Worm (Caenorhabditis elegans) whole organism, L3 larva: ENCODE results near the gene F59A6.10.

Source experiments
- R02D3.7 ChIP-seq: fragments of 150-350 bp; optimal IDR thresholded peaks from 2 replicates; lab custom pipeline; 2014; ENCODE audit warnings: missing biosample characterization, missing genetic modification characterization
- ZK546.5 ChIP-seq: sonication (generic microtip); optimal IDR thresholded peaks from 2 replicates; lab custom pipeline; 2017; ENCODE audit warnings: missing biosample characterization, missing genetic modification characterization
- aly-2 ChIP-seq: fragments of 150-350 bp; optimal IDR thresholded peaks from 2 replicates; lab custom pipeline; 2014; ENCODE audit warnings: missing biosample characterization, missing genetic modification characterization
- ama-1 ChIP-seq: fragments of 150-350 bp; optimal IDR thresholded peaks from 2 replicates; lab custom pipeline; 2018
- ceh-28 ChIP-seq: fragments of 150-350 bp; optimal IDR thresholded peaks from 2 replicates; lab custom pipeline; 2014; ENCODE audit warnings: missing biosample characterization, missing genetic modification reagents, missing genetic modification characterization
- daf-12 ChIP-seq: fragments of 150-350 bp; optimal IDR thresholded peaks from 2 replicates; lab custom pipeline; 2014; ENCODE audit warnings: missing biosample characterization, missing genetic modification reagents, missing genetic modification characterization
- elt-1 ChIP-seq: fragments of 150-350 bp; optimal IDR thresholded peaks from 2 replicates; lab custom pipeline; 2014; ENCODE audit warnings: missing biosample characterization, missing genetic modification characterization
- elt-2 ChIP-seq: sonication (generic microtip); optimal IDR thresholded peaks from 2 replicates; lab custom pipeline; 2016; ENCODE audit warnings: missing genetic modification reagents, mild to moderate bottlenecking, missing genetic modification characterization, missing compliant biosample characterization
- elt-3 ChIP-seq, 3 experiments: fragments of 150-350 bp in 1 of 3; sonication (generic microtip) in 2 of 3; optimal IDR thresholded peaks; 2 replicates in 2 of 3; 4 replicates in 1 of 3; lab custom pipeline; 2014 to 2017; ENCODE audit warnings: missing biosample characterization in 3 of 3, missing genetic modification characterization in 3 of 3
- fkh-10 ChIP-seq: sonication (generic microtip); optimal IDR thresholded peaks from 2 replicates; lab custom pipeline; 2017; ENCODE audit warnings: missing biosample characterization, missing genetic modification reagents, missing genetic modification characterization
- fos-1 ChIP-seq: fragments of 150-350 bp; optimal IDR thresholded peaks from 2 replicates; lab custom pipeline; 2014; ENCODE audit warnings: missing biosample characterization, missing genetic modification characterization
- hmg-11 ChIP-seq: sonication (generic microtip); optimal IDR thresholded peaks from 2 replicates; lab custom pipeline; 2016; ENCODE audit warnings: missing genetic modification characterization, missing compliant biosample characterization
- jun-1 ChIP-seq: fragments of 150-350 bp; optimal IDR thresholded peaks from 2 replicates; lab custom pipeline; 2014; ENCODE audit warnings: missing biosample characterization, missing genetic modification reagents, missing genetic modification characterization
- lin-39 ChIP-seq: fragments of 150-350 bp; optimal IDR thresholded peaks from 2 replicates; lab custom pipeline; 2018; ENCODE audit warnings: missing biosample characterization, missing genetic modification reagents, missing genetic modification characterization
- mdl-1 ChIP-seq: fragments of 150-350 bp; optimal IDR thresholded peaks from 2 replicates; lab custom pipeline; 2014; ENCODE audit warnings: missing biosample characterization, missing genetic modification characterization
- mml-1 ChIP-seq: fragments of 150-350 bp; sonication (generic microtip); optimal IDR thresholded peaks from 3 replicates; lab custom pipeline; 2014; ENCODE audit warnings: missing biosample characterization, missing genetic modification characterization
- nfya-1 ChIP-seq: sonication (generic microtip); optimal IDR thresholded peaks from 2 replicates; lab custom pipeline; 2017; ENCODE audit warnings: missing genetic modification characterization, mild to moderate bottlenecking, missing compliant biosample characterization, antibody characterized with exemption, moderate library complexity; ENCODE audit not compliant: insufficient read depth
- nhr-23 ChIP-seq: fragments of 150-350 bp; optimal IDR thresholded peaks from 2 replicates; lab custom pipeline; 2014; ENCODE audit warnings: missing biosample characterization, missing genetic modification reagents, missing genetic modification characterization
- nhr-237 ChIP-seq: fragments of 150-350 bp; optimal IDR thresholded peaks from 2 replicates; lab custom pipeline; 2014; ENCODE audit warnings: missing biosample characterization, missing genetic modification characterization
- nhr-43 ChIP-seq: sonication (generic microtip); optimal IDR thresholded peaks from 2 replicates; lab custom pipeline; 2016; ENCODE audit warnings: mild to moderate bottlenecking, missing genetic modification characterization, missing compliant biosample characterization; ENCODE audit not compliant: poor library complexity, severe bottlenecking
- nhr-67 ChIP-seq: fragments of 150-350 bp; optimal IDR thresholded peaks from 2 replicates; lab custom pipeline; 2014; ENCODE audit warnings: missing biosample characterization, missing genetic modification characterization
- nhr-76 ChIP-seq: fragments of 150-350 bp; sonication (generic microtip); optimal IDR thresholded peaks from 5 replicates; lab custom pipeline; 2014; ENCODE audit warnings: missing biosample characterization, missing genetic modification characterization
- nhr-77 ChIP-seq: fragments of 150-350 bp; optimal IDR thresholded peaks from 2 replicates; lab custom pipeline; 2014; ENCODE audit warnings: missing biosample characterization, missing genetic modification characterization
- pha-4 ChIP-seq: fragments of 150-350 bp; optimal IDR thresholded peaks from 2 replicates; lab custom pipeline; 2014; ENCODE audit warnings: missing biosample characterization, missing genetic modification reagents, missing genetic modification characterization
- pqm-1 ChIP-seq: fragments of 150-350 bp; optimal IDR thresholded peaks from 2 replicates; lab custom pipeline; 2017; ENCODE audit warnings: missing biosample characterization, missing genetic modification characterization, inconsistent platforms
- sea-2 ChIP-seq: fragments of 150-350 bp; sonication (generic microtip); optimal IDR thresholded peaks from 4 replicates; lab custom pipeline; 2014; ENCODE audit warnings: missing biosample characterization, missing genetic modification reagents, missing genetic modification characterization
- snpc-4 ChIP-seq: fragments of 150-350 bp; optimal IDR thresholded peaks from 2 replicates; lab custom pipeline; 2014; ENCODE audit warnings: missing biosample characterization, missing genetic modification characterization
- tbx-2 ChIP-seq: sonication (generic microtip); optimal IDR thresholded peaks from 2 replicates; lab custom pipeline; 2016; ENCODE audit warnings: mild to moderate bottlenecking, missing genetic modification characterization, missing compliant biosample characterization
- unc-39 ChIP-seq: sonication (generic microtip); optimal IDR thresholded peaks from 4 replicates; lab custom pipeline; 2017; ENCODE audit warnings: missing biosample characterization, missing genetic modification characterization
- zag-1 ChIP-seq: fragments of 150-350 bp; optimal IDR thresholded peaks from 2 replicates; lab custom pipeline; 2014; ENCODE audit warnings: missing biosample characterization, missing genetic modification characterization
- ztf-11 ChIP-seq: fragments of 150-350 bp; optimal IDR thresholded peaks from 2 replicates; lab custom pipeline; 2014; ENCODE audit warnings: missing biosample characterization, missing genetic modification characterization

F59A6.10 gene

ce11 chrII:5032669-5033068 is 28.9 kb downstream of the F59A6.10 start (continued):
- no peak for TF ChIP-seq ztf-11 (tag; lab: Kevin White, UChicago)
- TF ChIP-seq nfya-1, result peak; percentile 57
- no peak for TF ChIP-seq mml-1 (tag; lab: Kevin White, UChicago)
- no peak for TF ChIP-seq aly-2 (tag; lab: Kevin White, UChicago)
- TF ChIP-seq mdl-1, result no peak
- TF ChIP-seq tbx-2 (tag; lab: Kevin White, UChicago), result peak; percentile 19
- TF ChIP-seq jun-1 (tag; lab: Kevin White, UChicago), result peak; percentile 35
- peak; percentile 29 for TF ChIP-seq R02D3.7 (tag; lab: Kevin White, UChicago)
- TF ChIP-seq sea-2 (GFP tag; lab: Kevin White, UChicago), result no peak
- TF ChIP-seq hmg-11 (tag; lab: Kevin White, UChicago), result peak; percentile 89
- no peak for TF ChIP-seq unc-39 (tag; lab: Kevin White, UChicago)
- peak; percentile 30 for TF ChIP-seq snpc-4 (tag; lab: Kevin White, UChicago)
- TF ChIP-seq pqm-1 (tag; lab: Kevin White, UChicago), result peak; percentile 17
- no peak for TF ChIP-seq nhr-67 (tag; lab: Kevin White, UChicago)
- TF ChIP-seq fkh-10, result no peak
- TF ChIP-seq daf-12 (tag; lab: Kevin White, UChicago), result no peak
- no peak for TF ChIP-seq fos-1
- TF ChIP-seq zag-1 (tag; lab: Kevin White, UChicago), result no peak
- TF ChIP-seq ceh-28 (tag; lab: Kevin White, UChicago), result no peak
- no peak for TF ChIP-seq ama-1
- no peak for TF ChIP-seq elt-3 (tag; optimal IDR thresholded peaks at IDR 0.05; lab: Kevin White, UChicago)
- TF ChIP-seq, all 47 proteins: peak for 16

DNA sequence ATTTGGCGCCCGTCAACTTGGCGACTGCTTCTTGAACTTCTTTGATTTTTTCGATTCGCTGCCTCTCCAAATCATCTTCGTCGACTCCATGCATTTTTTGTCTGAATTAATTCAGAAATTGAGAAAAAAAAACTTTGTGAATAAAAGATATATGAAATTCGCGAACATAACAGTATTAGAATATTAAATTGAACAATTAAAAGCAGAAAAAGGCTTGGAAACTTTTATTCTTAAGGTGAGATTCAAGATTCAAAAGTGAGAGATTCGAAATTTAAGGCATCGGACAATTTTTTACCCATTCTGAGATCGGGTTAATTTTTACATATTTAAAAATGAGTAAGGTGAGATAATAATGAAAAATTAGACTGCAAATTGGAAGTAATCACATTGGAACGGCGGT is 30.2 kb downstream of the F59A6.10 start, which contains the start of gene F33G12.3:
Gene F33G12.3, minus strand, starts transcription at position 101 of the 400 bp plus-strand sequence.
- TF ChIP-seq snpc-4 (tag; lab: Kevin White, UChicago), result no peak

DNA sequence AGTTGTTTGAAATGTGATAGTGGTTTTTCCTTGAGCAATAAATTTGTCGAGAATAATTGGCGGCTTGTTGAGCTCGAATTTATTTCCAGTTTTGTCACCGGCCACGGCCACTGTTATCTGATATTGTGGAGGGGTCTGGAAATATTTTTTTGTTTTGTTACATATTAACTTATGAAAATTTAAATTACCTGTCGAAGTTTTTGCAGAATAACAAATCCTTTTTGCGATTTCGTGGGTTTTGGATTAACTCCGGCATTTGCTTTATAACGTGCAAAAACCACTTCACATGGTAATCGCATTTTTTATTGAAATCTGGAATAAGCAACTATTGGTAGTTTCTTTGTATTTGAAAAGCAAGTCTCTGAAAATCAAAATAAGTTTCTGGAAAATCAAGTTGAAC is 32.4 kb downstream of the F59A6.10 start, which contains the start of gene lrr-1:
Gene lrr-1, minus strand, starts transcription at position 312 of the 400 bp plus-strand sequence.
- TF ChIP-seq elt-2 (tag; lab: Kevin White, UChicago) (peak; percentile 32), ceh-28 (tag; lab: Kevin White, UChicago) (no peak), tbx-2 (tag; lab: Kevin White, UChicago) (no peak), ZK546.5 (tag; lab: Kevin White, UChicago) (no peak), snpc-4 (tag; lab: Kevin White, UChicago) (no peak), unc-39 (tag; lab: Kevin White, UChicago) (no peak), mdl-1 (no peak), nhr-77 (peak; percentile 12), elt-3 (tag; optimal IDR thresholded peaks at IDR 0.05; lab: Kevin White, UChicago) (no peak), lin-39 (tag; lab: Kevin White, UChicago) (no peak), sea-2 (GFP tag; lab: Kevin White, UChicago) (no peak)

- peak; percentile 20 for TF ChIP-seq hmg-11 (tag; lab: Kevin White, UChicago)
- no peak for TF ChIP-seq elt-1
- TF ChIP-seq ztf-11 (tag; lab: Kevin White, UChicago), result no peak
- peak; percentile 48 for TF ChIP-seq elt-2 (tag; lab: Kevin White, UChicago)
- TF ChIP-seq pha-4 (tag; lab: Kevin White, UChicago), result peak; percentile 37
- no peak for TF ChIP-seq nhr-23 (tag; lab: Kevin White, UChicago)
- no peak for TF ChIP-seq mdl-1
- TF ChIP-seq nfya-1, result peak; percentile 17
- TF ChIP-seq fkh-10, result no peak
- no peak for TF ChIP-seq nhr-237
- peak; percentile 47 for TF ChIP-seq ama-1
- no peak for TF ChIP-seq nhr-43 (tag; lab: Kevin White, UChicago)
- no peak for TF ChIP-seq aly-2 (tag; lab: Kevin White, UChicago)
These were observed 36.2 kb downstream of the F59A6.10 start, which contains the start of gene golg-2 for ce11 chrII:5039912-5040311. TSS of gene golg-2 (minus strand) at chrII:5040091.

ce11 chrII:5040631-5041156 is 36.9 kb downstream of the F59A6.10 start, which contains the start of gene F33G12.7:
TSS of gene F33G12.7 (minus strand) at chrII:5040681.
- TF ChIP-seq nhr-76 (tag; lab: Kevin White, UChicago) (no peak), pha-4 (tag; lab: Kevin White, UChicago) (peak; percentile 5)
- TF ChIP-seq, all 47 proteins: peak for 1
